Worm (Caenorhabditis elegans): ENCODE data around the gene toc-1.

The toc-1 gene

DNA sequence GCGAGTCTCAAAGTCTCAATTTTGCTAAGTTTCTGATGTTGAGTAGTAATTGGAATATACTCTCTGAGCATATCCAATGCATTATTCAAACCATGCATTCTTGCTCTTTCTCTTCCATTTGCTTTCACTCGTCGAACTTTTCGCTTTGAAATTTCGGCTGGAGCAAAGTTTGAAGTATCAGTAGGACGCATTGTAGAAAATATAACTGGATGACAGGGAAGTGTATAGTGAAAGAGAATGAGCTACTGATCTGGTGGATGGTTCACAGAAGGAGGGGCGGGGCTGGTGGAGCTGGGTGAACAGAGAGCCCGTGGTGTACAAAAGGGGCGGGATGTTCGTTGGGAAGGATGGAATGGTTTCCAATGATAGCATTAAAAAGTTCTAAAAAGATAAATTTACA lies 33.2 kb upstream of the toc-1 start:
- no peak for TF ChIP-seq tab-1 (GFP tag; IDR thresholded peaks at IDR 0.05)
- TF ChIP-seq ref-1 (GFP tag; conservative IDR thresholded peaks at IDR 0.05): no peak

DNA sequence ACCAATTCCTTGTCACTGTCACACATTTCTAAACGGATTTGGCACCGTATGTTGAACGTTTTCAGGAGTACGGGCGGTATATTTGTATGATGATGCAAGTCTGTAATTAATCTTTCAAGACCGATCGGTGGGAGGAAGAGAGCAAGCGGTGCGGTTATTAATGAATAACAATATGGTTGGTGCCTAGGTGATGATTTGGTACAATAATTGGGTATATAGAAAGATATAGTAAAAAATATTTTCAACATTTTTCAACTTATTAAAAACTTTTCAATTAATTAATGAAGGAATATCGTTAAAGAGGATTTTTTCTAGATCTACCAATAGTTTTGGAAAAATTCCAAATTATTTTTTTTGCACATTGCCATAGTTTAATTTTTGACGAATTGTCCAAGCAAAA lies 30.5 kb upstream of the toc-1 start, which contains the start of gene cnd-1:
TSS of gene cnd-1 (minus strand) at position 101 of the 400 bp plus-strand sequence.
- TF ChIP-seq cog-1 (tag; optimal IDR thresholded peaks at IDR 0.05) (no peak), klf-2 (GFP tag; conservative IDR thresholded peaks at IDR 0.05) (no peak), med-1 (GFP tag; optimal IDR thresholded peaks at IDR 0.05; ENCODE audit: insufficient read depth) (no peak), ztf-29 (GFP tag; IDR thresholded peaks at IDR 0.05) (no peak), ztf-23 (GFP tag; IDR thresholded peaks at IDR 0.05) (no peak), flt-1 (GFP tag; IDR thresholded peaks at IDR 0.05) (no peak), ref-1 (GFP tag; conservative IDR thresholded peaks at IDR 0.05) (no peak), tab-1 (GFP tag; IDR thresholded peaks at IDR 0.05) (no peak), T22C8.4 (GFP tag; IDR thresholded peaks at IDR 0.05) (no peak)

DNA sequence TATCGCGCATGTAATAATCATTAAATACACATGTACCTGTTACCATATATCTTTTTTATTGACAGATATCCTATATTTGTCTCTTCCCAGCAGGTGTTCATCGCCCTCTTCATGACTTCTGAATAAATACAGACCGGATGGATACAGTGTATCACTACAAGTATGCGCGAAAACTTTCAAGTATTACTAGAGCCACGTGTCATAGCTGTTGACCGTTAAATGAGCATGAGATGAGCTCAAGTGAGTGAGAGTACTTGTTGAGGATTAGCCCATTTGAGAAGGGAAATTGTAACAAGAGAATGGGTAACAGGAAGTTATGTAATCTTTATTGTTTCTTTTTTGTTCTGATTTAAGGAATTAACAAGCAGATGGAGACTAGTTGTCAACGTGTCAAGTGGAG lies 30.0 kb upstream of the toc-1 start:
- no peak for TF ChIP-seq klf-2 (GFP tag; conservative IDR thresholded peaks at IDR 0.05)
- TF ChIP-seq tab-1 (GFP tag; IDR thresholded peaks at IDR 0.05): no peak
- TF ChIP-seq flt-1 (GFP tag; IDR thresholded peaks at IDR 0.05): no peak
- TF ChIP-seq ref-1 (GFP tag; conservative IDR thresholded peaks at IDR 0.05): no peak
- TF ChIP-seq ztf-23 (GFP tag; IDR thresholded peaks at IDR 0.05): no peak
- TF ChIP-seq med-1 (GFP tag; optimal IDR thresholded peaks at IDR 0.05; ENCODE audit: insufficient read depth): no peak
- no peak for TF ChIP-seq T22C8.4 (GFP tag; IDR thresholded peaks at IDR 0.05)
- TF ChIP-seq cog-1 (tag; optimal IDR thresholded peaks at IDR 0.05): no peak
- TF ChIP-seq ztf-29 (GFP tag; IDR thresholded peaks at IDR 0.05): no peak

DNA sequence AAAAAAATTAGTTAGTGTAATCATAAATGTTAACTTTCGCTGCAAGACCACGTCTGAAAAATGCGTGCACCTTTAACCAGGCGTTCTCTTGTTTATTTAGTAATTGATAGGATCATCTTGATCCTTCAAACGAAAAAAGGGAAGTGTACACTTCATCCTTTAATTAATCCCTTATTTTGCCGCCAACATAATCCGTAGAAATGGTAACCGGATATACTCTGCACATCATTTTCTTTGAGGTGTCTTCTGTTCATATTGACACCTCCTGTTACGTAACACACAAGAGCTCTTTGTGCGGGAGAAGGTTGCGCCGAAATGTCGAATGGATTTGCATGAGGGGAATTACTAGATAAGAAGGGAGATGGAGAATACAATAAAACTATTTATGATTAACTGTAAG lies 26.3 kb upstream of the toc-1 start:
- no peak for TF ChIP-seq flt-1 (GFP tag; IDR thresholded peaks at IDR 0.05)
- TF ChIP-seq ztf-23 (GFP tag; IDR thresholded peaks at IDR 0.05): no peak
- no peak for TF ChIP-seq cog-1 (tag; optimal IDR thresholded peaks at IDR 0.05)
- TF ChIP-seq ztf-29 (GFP tag; IDR thresholded peaks at IDR 0.05): no peak
- no peak for TF ChIP-seq tab-1 (GFP tag; IDR thresholded peaks at IDR 0.05)
- no peak for TF ChIP-seq ref-1 (GFP tag; conservative IDR thresholded peaks at IDR 0.05)
- TF ChIP-seq T22C8.4 (GFP tag; IDR thresholded peaks at IDR 0.05): no peak
- TF ChIP-seq klf-2 (GFP tag; conservative IDR thresholded peaks at IDR 0.05): no peak
- no peak for TF ChIP-seq med-1 (GFP tag; optimal IDR thresholded peaks at IDR 0.05; ENCODE audit: insufficient read depth)

DNA sequence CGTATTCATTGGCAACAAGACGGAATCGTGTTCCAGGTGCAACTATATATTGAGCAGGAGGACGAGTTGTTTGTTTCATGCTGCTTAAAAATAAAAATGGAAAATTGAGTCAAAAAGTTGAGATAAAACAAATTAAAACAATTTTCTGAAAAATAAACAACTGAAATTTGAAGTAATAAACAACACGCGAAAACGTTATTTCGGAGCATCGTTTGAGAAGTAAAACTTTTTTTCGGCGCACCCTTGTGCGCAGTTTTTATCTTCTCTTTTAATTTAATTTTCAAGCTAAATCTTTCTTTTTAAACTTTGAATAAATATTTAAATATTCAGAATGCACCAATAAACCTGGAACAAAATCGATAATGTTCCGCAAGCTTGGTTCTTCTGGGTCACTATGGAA lies 20.9 kb upstream of the toc-1 start, which contains the start of the genes sumv-1 and gop-1:
TSS of gene sumv-1 (minus strand) at position 80 of the 400 bp plus-strand sequence.
TSS of gene gop-1 (plus strand) at position 331 of the 400 bp plus-strand sequence.
- no peak for TF ChIP-seq ztf-23 (GFP tag; IDR thresholded peaks at IDR 0.05)
- TF ChIP-seq tab-1 (GFP tag; IDR thresholded peaks at IDR 0.05): no peak
- TF ChIP-seq cog-1 (tag; optimal IDR thresholded peaks at IDR 0.05): no peak
- TF ChIP-seq T22C8.4 (GFP tag; IDR thresholded peaks at IDR 0.05): no peak
- TF ChIP-seq klf-2 (GFP tag; conservative IDR thresholded peaks at IDR 0.05): no peak
- TF ChIP-seq ztf-29 (GFP tag; IDR thresholded peaks at IDR 0.05): no peak
- no peak for TF ChIP-seq flt-1 (GFP tag; IDR thresholded peaks at IDR 0.05)
- no peak for TF ChIP-seq ref-1 (GFP tag; conservative IDR thresholded peaks at IDR 0.05)
- no peak for TF ChIP-seq med-1 (GFP tag; optimal IDR thresholded peaks at IDR 0.05; ENCODE audit: insufficient read depth)

DNA sequence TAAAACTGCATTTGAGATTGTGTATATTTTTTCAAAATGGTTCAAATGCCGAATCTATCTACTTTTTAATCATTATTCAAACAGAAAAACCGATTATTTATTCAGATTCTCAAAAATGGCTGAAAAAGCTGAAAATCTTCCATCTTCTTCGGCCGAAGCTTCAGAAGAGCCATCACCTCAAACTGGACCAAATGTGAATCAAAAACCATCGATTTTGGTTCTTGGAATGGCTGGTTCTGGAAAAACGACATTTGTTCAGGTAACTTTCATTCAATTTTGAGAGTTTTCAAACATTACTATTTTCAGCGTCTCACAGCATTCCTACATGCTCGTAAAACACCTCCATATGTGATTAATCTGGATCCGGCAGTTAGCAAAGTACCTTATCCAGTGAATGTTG lies 16.1 kb upstream of the toc-1 start, which contains the start of gene gop-2:
TSS of gene gop-2 (plus strand) at position 106 of the 400 bp plus-strand sequence.
- TF ChIP-seq cog-1 (tag; optimal IDR thresholded peaks at IDR 0.05) (no peak), ztf-29 (GFP tag; IDR thresholded peaks at IDR 0.05) (no peak), klf-2 (GFP tag; conservative IDR thresholded peaks at IDR 0.05) (no peak), T22C8.4 (GFP tag; IDR thresholded peaks at IDR 0.05) (no peak)

DNA sequence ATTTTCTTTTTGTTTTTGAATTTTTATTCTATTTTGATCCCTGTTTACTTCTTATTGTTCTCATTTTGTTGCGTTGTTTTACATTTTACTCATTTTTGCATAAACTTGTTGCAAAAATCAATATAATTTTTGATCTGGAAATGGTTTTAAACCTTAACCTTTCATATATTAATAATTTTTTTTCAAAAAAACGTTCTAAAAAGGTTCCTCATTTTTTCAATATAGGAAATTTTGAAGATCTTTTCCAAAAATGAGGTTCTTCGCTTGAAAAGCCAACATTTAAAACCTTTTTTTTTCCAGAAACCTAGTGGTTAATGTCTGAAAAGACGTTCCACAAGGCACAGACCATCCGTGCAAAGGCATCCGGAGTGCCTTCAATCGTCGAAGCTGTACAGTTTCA lies 14.7 kb upstream of the toc-1 start, which contains the start of gene gop-3:
TSS of gene gop-3 (plus strand) at position 301 of the 400 bp plus-strand sequence.
- no peak for TF ChIP-seq ztf-23 (GFP tag; IDR thresholded peaks at IDR 0.05)
- TF ChIP-seq flt-1 (GFP tag; IDR thresholded peaks at IDR 0.05): no peak
- TF ChIP-seq cog-1 (tag; optimal IDR thresholded peaks at IDR 0.05): no peak
- no peak for TF ChIP-seq med-1 (GFP tag; optimal IDR thresholded peaks at IDR 0.05; ENCODE audit: insufficient read depth)
- no peak for TF ChIP-seq klf-2 (GFP tag; conservative IDR thresholded peaks at IDR 0.05)
- TF ChIP-seq ztf-29 (GFP tag; IDR thresholded peaks at IDR 0.05): no peak
- no peak for TF ChIP-seq ref-1 (GFP tag; conservative IDR thresholded peaks at IDR 0.05)
- TF ChIP-seq tab-1 (GFP tag; IDR thresholded peaks at IDR 0.05): no peak
- no peak for TF ChIP-seq T22C8.4 (GFP tag; IDR thresholded peaks at IDR 0.05)

DNA sequence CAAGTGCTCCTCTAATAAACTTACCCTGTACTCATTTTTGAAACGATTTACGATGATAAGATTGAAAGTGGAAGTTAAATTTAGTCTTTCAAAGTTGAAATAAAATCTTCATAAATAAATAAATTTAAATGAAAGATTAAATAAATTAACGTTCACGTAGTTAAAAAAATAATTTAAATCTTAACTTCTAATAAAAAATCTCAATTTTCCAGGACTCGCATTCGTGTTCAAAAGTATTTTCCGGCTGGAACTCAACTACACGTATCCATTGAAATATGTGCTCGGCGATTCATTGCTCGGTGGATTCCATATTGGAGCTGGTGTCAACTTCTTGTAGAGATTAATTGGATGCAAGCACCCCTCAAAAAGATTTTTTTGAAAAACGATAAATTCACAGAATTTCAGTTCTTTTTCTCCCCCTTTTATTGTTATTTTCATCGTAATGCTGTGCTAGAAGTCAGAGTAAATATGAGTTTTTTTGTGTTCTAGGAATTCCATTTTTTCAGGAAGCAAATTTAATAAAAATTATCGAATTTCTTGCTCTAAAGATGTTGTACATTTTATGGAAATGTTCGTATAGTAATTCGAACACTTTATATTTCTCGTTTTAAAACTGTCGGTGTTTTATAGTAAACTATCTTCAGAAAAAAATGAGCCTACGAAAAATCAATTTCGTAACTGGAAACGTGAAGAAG lies 11.6 kb upstream of the toc-1 start, which contains the start of the genes C34E10.9 and hap-1:
TSS of gene C34E10.9 (minus strand) at position 101 of the 695 bp plus-strand sequence.
TSS of gene hap-1 (plus strand) at position 645 of the 695 bp plus-strand sequence.
- TF ChIP-seq ztf-23 (GFP tag; IDR thresholded peaks at IDR 0.05) (no peak), klf-2 (GFP tag; conservative IDR thresholded peaks at IDR 0.05) (no peak), flt-1 (GFP tag; IDR thresholded peaks at IDR 0.05) (no peak), cog-1 (tag; optimal IDR thresholded peaks at IDR 0.05) (no peak), tab-1 (GFP tag; IDR thresholded peaks at IDR 0.05) (no peak), ref-1 (GFP tag; conservative IDR thresholded peaks at IDR 0.05) (no peak), med-1 (GFP tag; optimal IDR thresholded peaks at IDR 0.05; ENCODE audit: insufficient read depth) (no peak), ztf-29 (GFP tag; IDR thresholded peaks at IDR 0.05) (no peak), T22C8.4 (GFP tag; IDR thresholded peaks at IDR 0.05) (no peak)

DNA sequence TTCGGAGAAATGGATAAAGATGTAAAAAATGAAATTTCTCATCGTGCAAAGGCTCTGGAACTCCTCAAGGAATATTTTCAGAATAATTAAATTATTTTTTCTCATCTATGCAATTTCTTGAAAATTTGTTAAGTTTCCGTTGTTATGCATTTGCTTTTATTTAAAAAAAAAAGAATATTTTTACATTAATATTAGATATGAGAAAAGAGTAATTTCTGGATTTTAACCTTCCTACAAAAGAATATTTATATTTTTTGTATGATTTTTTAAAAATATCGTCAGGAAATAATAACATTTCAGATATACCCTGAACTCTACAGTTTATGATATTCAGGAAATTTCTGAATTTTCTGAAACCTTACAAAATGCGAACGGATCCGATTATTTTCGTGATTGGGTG lies 10.2 kb upstream of the toc-1 start, which contains the start of gene gro-1:
TSS of gene gro-1 (plus strand) at position 301 of the 400 bp plus-strand sequence.
- TF ChIP-seq tab-1 (GFP tag; IDR thresholded peaks at IDR 0.05) (no peak), ztf-23 (GFP tag; IDR thresholded peaks at IDR 0.05) (no peak), ref-1 (GFP tag; conservative IDR thresholded peaks at IDR 0.05) (no peak), ztf-29 (GFP tag; IDR thresholded peaks at IDR 0.05) (no peak), T22C8.4 (GFP tag; IDR thresholded peaks at IDR 0.05) (no peak), klf-2 (GFP tag; conservative IDR thresholded peaks at IDR 0.05) (no peak), cog-1 (tag; optimal IDR thresholded peaks at IDR 0.05) (no peak), med-1 (GFP tag; optimal IDR thresholded peaks at IDR 0.05; ENCODE audit: insufficient read depth) (no peak), flt-1 (GFP tag; IDR thresholded peaks at IDR 0.05) (no peak)
